Fruit fly (Drosophila melanogaster) whole organism, pupa: ENCODE measurements around the gene Nup160.

Experiments
- CG12605 ChIP-seq: fragments of 200-800 bp; sonication (Bioruptor generic); IDR thresholded peaks from 2 replicates; pipeline ENCODE4 v1.3.6; 2022; ENCODE audit warnings: missing biosample characterization, missing genetic modification characterization
- CG14655 ChIP-seq: fragments of 200-800 bp; sonication (Bioruptor generic); optimal IDR thresholded peaks from 3 replicates; lab custom pipeline; 2017; ENCODE audit warnings: mild to moderate bottlenecking, missing biosample characterization, missing genetic modification reagents, missing genetic modification characterization
- CG17806 ChIP-seq: fragments of 200-800 bp; sonication (Bioruptor generic); optimal IDR thresholded peaks from 2 replicates; lab custom pipeline; 2018; ENCODE audit warnings: missing biosample characterization, mild to moderate bottlenecking, missing genetic modification characterization, moderate library complexity
- CG4496 ChIP-seq: fragments of 200-800 bp; sonication (Bioruptor generic); IDR thresholded peaks from 3 replicates; pipeline ENCODE4 v1.3.6; 2022; ENCODE audit warnings: missing biosample characterization, missing genetic modification characterization
- CG8159 ChIP-seq: fragments of 200-800 bp; sonication (Bioruptor generic); optimal IDR thresholded peaks from 3 replicates; lab custom pipeline; 2018; ENCODE audit warnings: missing biosample characterization, mild to moderate bottlenecking, missing genetic modification characterization, moderate library complexity
- CG8301 ChIP-seq: fragments of 200-800 bp; sonication (Bioruptor generic); optimal IDR thresholded peaks from 2 replicates; lab custom pipeline; 2018; ENCODE audit warnings: missing biosample characterization, mild to moderate bottlenecking, missing genetic modification characterization
- CG9948 ChIP-seq: fragments of 200-800 bp; sonication (Bioruptor generic); optimal IDR thresholded peaks from 2 replicates; lab custom pipeline; 2018; ENCODE audit warnings: missing biosample characterization, mild to moderate bottlenecking, missing genetic modification characterization, moderate library complexity
- D1 ChIP-seq: fragments of 200-800 bp; sonication (Bioruptor generic); optimal IDR thresholded peaks from 2 replicates; lab custom pipeline; 2018; ENCODE audit warnings: missing biosample characterization, mild to moderate bottlenecking, missing genetic modification characterization, moderate library complexity
- EcR ChIP-seq: fragments of 200-800 bp; sonication (Bioruptor generic); optimal IDR thresholded peaks from 3 replicates; lab custom pipeline; 2019; ENCODE audit warnings: missing biosample characterization, missing genetic modification characterization, mild to moderate bottlenecking, moderate library complexity, missing genetic modification reagents
- Pif1B ChIP-seq: fragments of 200-800 bp; sonication (Bioruptor generic); optimal IDR thresholded peaks from 3 replicates; lab custom pipeline; 2016; ENCODE audit warnings: missing biosample characterization, missing genetic modification characterization
- Snoo ChIP-seq: fragments of 200-800 bp; sonication (Bioruptor generic); optimal IDR thresholded peaks from 3 replicates; lab custom pipeline; 2017; ENCODE audit warnings: missing biosample characterization, mild to moderate bottlenecking, missing genetic modification characterization, inconsistent platforms
- gl ChIP-seq: fragments of 200-800 bp; sonication (Bioruptor generic); optimal IDR thresholded peaks from 2 replicates; lab custom pipeline; 2018; ENCODE audit warnings: missing biosample characterization, mild to moderate bottlenecking, missing genetic modification characterization
- rn ChIP-seq: fragments of 200-800 bp; sonication (Bioruptor generic); IDR thresholded peaks from 2 replicates; pipeline ENCODE4 v1.3.6; 2022; ENCODE audit warnings: missing biosample characterization, missing genetic modification characterization

DNA sequence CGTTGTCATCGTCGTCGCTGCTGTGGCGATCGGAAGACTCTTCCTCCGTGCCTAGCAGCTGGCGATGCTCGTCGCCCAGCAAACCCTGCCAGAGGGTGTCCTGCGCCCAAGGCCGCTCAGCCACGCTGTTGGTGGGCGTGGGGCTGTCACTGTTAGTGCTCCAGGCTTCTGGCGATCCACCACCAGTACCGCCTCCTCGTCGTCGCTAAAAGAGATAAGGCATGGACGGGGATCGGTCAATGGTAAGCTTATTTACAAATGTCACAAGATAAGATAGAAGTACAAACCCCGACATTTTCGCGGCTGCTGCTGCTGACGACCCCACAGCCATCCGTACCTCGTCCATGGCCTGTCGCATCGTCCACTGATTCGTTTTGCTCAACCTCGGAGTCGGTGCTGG is 18.3 kb upstream of the Nup160 start:
- TF ChIP-seq CG14655 (GFP tag; lab: Kevin White, UChicago) (no peak), EcR (GFP tag; lab: Kevin White, UChicago) (no peak), CG9948 (tag; lab: Kevin White, UChicago) (no peak), Pif1B (no peak), D1 (tag; lab: Kevin White, UChicago) (no peak), CG8301 (tag; lab: Kevin White, UChicago) (no peak), CG4496 (GFP tag; lab: Robert Waterston, UW) (no peak), gl (no peak), CG8159 (no peak), CG17806 (no peak), rn (GFP tag; lab: Robert Waterston, UW) (no peak), CG12605 (GFP tag; lab: Robert Waterston, UW) (no peak), Snoo (no peak)
